Worm (Caenorhabditis elegans) whole organism, young adult: ENCODE measurements around the gene Y7A9D.1.
A peak's percentile ranks its signal among the peaks of the same experiment; 100 is the strongest.

ENCODE experiments used
- B0336.3 ChIP-seq: fragments of 200-800 bp; sonication (Bioruptor generic); IDR thresholded peaks from 2 replicates; pipeline ENCODE4 v1.3.6; 2022; ENCODE audit warnings: missing genetic modification characterization, missing compliant biosample characterization
- F10E7.11 ChIP-seq: sonication (generic microtip); optimal IDR thresholded peaks from 2 replicates; lab custom pipeline; 2017; ENCODE audit warnings: mild to moderate bottlenecking, missing genetic modification characterization, moderate library complexity, missing compliant biosample characterization
- F22D6.2 ChIP-seq: sonication (generic microtip); optimal IDR thresholded peaks from 2 replicates; lab custom pipeline; 2016; ENCODE audit warnings: mild to moderate bottlenecking, missing genetic modification characterization, missing compliant biosample characterization
- F23B12.7 ChIP-seq: sonication (generic microtip); optimal IDR thresholded peaks from 2 replicates; lab custom pipeline; 2017; ENCODE audit warnings: missing genetic modification characterization, mild to moderate bottlenecking, missing compliant biosample characterization, antibody characterized with exemption, moderate library complexity; ENCODE audit not compliant: insufficient read depth
- F33H1.4 ChIP-seq: fragments of 200-800 bp; sonication (Bioruptor generic); IDR thresholded peaks from 2 replicates; pipeline ENCODE4 v1.3.6; 2022; ENCODE audit warnings: missing genetic modification reagents, missing genetic modification characterization, missing compliant biosample characterization
- F37B4.10 ChIP-seq: fragments of 200-800 bp; sonication (Bioruptor generic); IDR thresholded peaks from 2 replicates; pipeline ENCODE4 v1.3.6; 2022; ENCODE audit warnings: missing genetic modification characterization, missing compliant biosample characterization
- atf-7 ChIP-seq: sonication (generic microtip); optimal IDR thresholded peaks from 2 replicates; lab custom pipeline; 2017; ENCODE audit warnings: mild to moderate bottlenecking, missing genetic modification characterization, missing compliant biosample characterization
- attf-5 ChIP-seq: fragments of 200-800 bp; sonication (Bioruptor generic); optimal IDR thresholded peaks from 2 replicates; lab custom pipeline; 2018; ENCODE audit warnings: mild to moderate bottlenecking, missing genetic modification characterization, missing compliant biosample characterization
- ccch-3 ChIP-seq: fragments of 200-800 bp; sonication (Bioruptor generic); optimal IDR thresholded peaks from 2 replicates; lab custom pipeline; 2018; ENCODE audit warnings: mild to moderate bottlenecking, missing genetic modification characterization, missing compliant biosample characterization
- ceh-27 ChIP-seq: fragments of 200-800 bp; sonication (Bioruptor generic); optimal IDR thresholded peaks from 2 replicates; lab custom pipeline; 2018; ENCODE audit warnings: mild to moderate bottlenecking, missing genetic modification characterization, moderate library complexity, missing compliant biosample characterization
- ceh-40 ChIP-seq: fragments of 200-800 bp; sonication (Bioruptor generic); IDR thresholded peaks from 2 replicates; pipeline ENCODE4 v1.3.6; 2022; ENCODE audit warnings: missing genetic modification characterization, missing compliant biosample characterization
- chd-7 ChIP-seq: sonication (generic microtip); optimal IDR thresholded peaks from 2 replicates; lab custom pipeline; 2016; ENCODE audit warnings: mild to moderate bottlenecking, missing genetic modification characterization, moderate library complexity, missing compliant biosample characterization
- efl-1 ChIP-seq: fragments of 150-350 bp; optimal IDR thresholded peaks from 2 replicates; lab custom pipeline; 2014; ENCODE audit warnings: missing biosample characterization, missing genetic modification reagents, missing genetic modification characterization
- egrh-3 ChIP-seq: fragments of 200-800 bp; sonication (Bioruptor generic); IDR thresholded peaks from 2 replicates; pipeline ENCODE4 v1.3.6; 2022; ENCODE audit warnings: missing genetic modification reagents, missing genetic modification characterization, missing compliant biosample characterization
- fkh-3 ChIP-seq: sonication (generic microtip); optimal IDR thresholded peaks from 2 replicates; lab custom pipeline; 2016; ENCODE audit warnings: mild to moderate bottlenecking, missing genetic modification characterization, missing compliant biosample characterization
- lag-1 ChIP-seq: fragments of 200-800 bp; sonication (Bioruptor generic); IDR thresholded peaks from 2 replicates; pipeline ENCODE4 v1.3.6; 2022; ENCODE audit warnings: missing genetic modification reagents, missing genetic modification characterization, missing compliant biosample characterization
- lin-26 ChIP-seq: fragments of 200-800 bp; sonication (Bioruptor generic); IDR thresholded peaks from 2 replicates; pipeline ENCODE4 v1.3.6; 2022; ENCODE audit warnings: missing genetic modification reagents, missing genetic modification characterization, missing compliant biosample characterization
- lin-40 ChIP-seq: sonication (generic microtip); optimal IDR thresholded peaks from 2 replicates; lab custom pipeline; 2016; ENCODE audit warnings: missing genetic modification characterization, mild to moderate bottlenecking, missing compliant biosample characterization, missing genotype, missing genetic modification reagents
- lsl-1 ChIP-seq: fragments of 200-800 bp; sonication (Bioruptor generic); optimal IDR thresholded peaks from 2 replicates; lab custom pipeline; 2018; ENCODE audit warnings: mild to moderate bottlenecking, missing genetic modification characterization, moderate library complexity, missing compliant biosample characterization
- madf-3 ChIP-seq: fragments of 200-800 bp; sonication (Bioruptor generic); IDR thresholded peaks from 2 replicates; pipeline ENCODE4 v1.3.6; 2022; ENCODE audit warnings: missing genetic modification reagents, missing genetic modification characterization, missing compliant biosample characterization
- madf-6 ChIP-seq: fragments of 200-800 bp; sonication (Bioruptor generic); IDR thresholded peaks from 2 replicates; pipeline ENCODE4 v1.3.6; 2022; ENCODE audit warnings: missing genetic modification reagents, missing genetic modification characterization, missing compliant biosample characterization
- mel-28 ChIP-seq: sonication (generic microtip); optimal IDR thresholded peaks from 2 replicates; lab custom pipeline; 2016; ENCODE audit warnings: borderline replicate concordance, mild to moderate bottlenecking, missing genetic modification characterization, missing compliant biosample characterization
- mes-4 ChIP-seq: sonication (generic microtip); optimal IDR thresholded peaks from 2 replicates; lab custom pipeline; 2016; ENCODE audit warnings: missing genotype, missing genetic modification characterization, missing compliant biosample characterization
- rpc-1 ChIP-seq, 2 experiments: fragments of 150-350 bp in 1 of 2; sonication (generic microtip) in 1 of 2; optimal IDR thresholded peaks; 2 replicates each; lab custom pipeline; 2014 to 2018; ENCODE audit warnings: missing biosample characterization in 1 of 2, missing genetic modification characterization in 1 of 2, missing genetic modification reagents in 1 of 2, missing genotype in 1 of 2
- sdz-38 ChIP-seq: sonication (generic microtip); optimal IDR thresholded peaks from 2 replicates; lab custom pipeline; 2016; ENCODE audit warnings: missing genotype, missing genetic modification characterization, missing compliant biosample characterization
- snpc-1.3 ChIP-seq: sonication (generic microtip); optimal IDR thresholded peaks from 2 replicates; lab custom pipeline; 2017; ENCODE audit warnings: missing genetic modification characterization, mild to moderate bottlenecking, missing compliant biosample characterization, antibody characterized with exemption, moderate library complexity, missing genotype, missing genetic modification reagents; ENCODE audit not compliant: insufficient read depth
- snpc-3.4 ChIP-seq: sonication (generic microtip); optimal IDR thresholded peaks from 2 replicates; lab custom pipeline; 2017; ENCODE audit warnings: missing genetic modification characterization, mild to moderate bottlenecking, missing compliant biosample characterization, antibody characterized with exemption, moderate library complexity, missing genotype, missing genetic modification reagents
- somi-1 ChIP-seq: fragments of 200-800 bp; sonication (Bioruptor generic); optimal IDR thresholded peaks from 2 replicates; lab custom pipeline; 2018; ENCODE audit warnings: mild to moderate bottlenecking, missing genetic modification characterization, missing compliant biosample characterization
- sptf-2 ChIP-seq: fragments of 200-800 bp; sonication (Bioruptor generic); optimal IDR thresholded peaks from 2 replicates; lab custom pipeline; 2018; ENCODE audit warnings: mild to moderate bottlenecking, missing genetic modification characterization, missing compliant biosample characterization
- tbx-9 ChIP-seq: sonication (generic microtip); optimal IDR thresholded peaks from 2 replicates; lab custom pipeline; 2016; ENCODE audit warnings: borderline replicate concordance, missing genetic modification characterization, inconsistent platforms, missing compliant biosample characterization
- unc-62 ChIP-seq: fragments of 150-350 bp; optimal IDR thresholded peaks from 2 replicates; lab custom pipeline; 2014; ENCODE audit warnings: missing biosample characterization, missing genetic modification reagents, missing genetic modification characterization
- xnd-1 ChIP-seq: sonication (generic microtip); optimal IDR thresholded peaks from 2 replicates; lab custom pipeline; 2016; ENCODE audit warnings: missing genotype, missing genetic modification reagents, missing genetic modification characterization, missing compliant biosample characterization
- zfh-2 ChIP-seq: fragments of 200-800 bp; sonication (Bioruptor generic); conservative IDR thresholded peaks from 2 replicates; pipeline ENCODE4 v1.3.6; 2022; ENCODE audit warnings: missing genetic modification reagents, missing genetic modification characterization, missing compliant biosample characterization
- ztf-22 ChIP-seq: fragments of 200-800 bp; sonication (Bioruptor generic); optimal IDR thresholded peaks from 2 replicates; lab custom pipeline; 2018; ENCODE audit warnings: mild to moderate bottlenecking, missing genetic modification characterization, moderate library complexity, missing compliant biosample characterization
- ztf-25 ChIP-seq: fragments of 200-800 bp; sonication (Bioruptor generic); IDR thresholded peaks from 2 replicates; pipeline ENCODE4 v1.3.6; 2022; ENCODE audit warnings: missing genetic modification reagents, missing genetic modification characterization, missing compliant biosample characterization
- ztf-28 ChIP-seq: fragments of 200-800 bp; sonication (Bioruptor generic); IDR thresholded peaks from 2 replicates; pipeline ENCODE4 v1.3.6; 2022; ENCODE audit warnings: missing genetic modification reagents, missing genetic modification characterization, missing compliant biosample characterization

The Y7A9D.1 gene

DNA sequence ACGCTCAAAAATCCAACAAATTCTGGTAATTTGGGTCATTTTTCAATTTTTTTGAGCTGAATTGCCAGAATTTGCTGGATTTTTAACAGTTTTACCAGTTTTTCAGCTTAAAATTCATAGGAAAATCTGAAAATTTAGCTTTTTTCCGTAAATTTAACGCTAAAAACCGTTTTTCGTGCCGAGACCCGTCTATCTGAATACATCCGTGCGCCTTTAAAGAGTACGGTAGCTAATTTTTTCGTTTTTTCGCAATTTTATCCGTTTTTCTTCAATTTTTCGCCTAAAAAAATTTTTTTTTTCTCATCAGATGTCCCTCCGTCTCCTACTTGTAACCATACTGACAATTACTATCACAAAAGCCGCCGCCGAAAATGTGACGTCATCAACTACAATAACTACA, 29.7 kb upstream of the Y7A9D.1 start, which contains the start of gene Y65A5A.2 (continued):
- TF ChIP-seq F33H1.4 (GFP tag; lab: Robert Waterston, UW) (peak; percentile 69), sptf-2 (GFP tag; lab: Kevin White, UChicago) (no peak), fkh-3 (tag; lab: Kevin White, UChicago) (no peak), lin-40 (tag; lab: Kevin White, UChicago) (no peak)

DNA sequence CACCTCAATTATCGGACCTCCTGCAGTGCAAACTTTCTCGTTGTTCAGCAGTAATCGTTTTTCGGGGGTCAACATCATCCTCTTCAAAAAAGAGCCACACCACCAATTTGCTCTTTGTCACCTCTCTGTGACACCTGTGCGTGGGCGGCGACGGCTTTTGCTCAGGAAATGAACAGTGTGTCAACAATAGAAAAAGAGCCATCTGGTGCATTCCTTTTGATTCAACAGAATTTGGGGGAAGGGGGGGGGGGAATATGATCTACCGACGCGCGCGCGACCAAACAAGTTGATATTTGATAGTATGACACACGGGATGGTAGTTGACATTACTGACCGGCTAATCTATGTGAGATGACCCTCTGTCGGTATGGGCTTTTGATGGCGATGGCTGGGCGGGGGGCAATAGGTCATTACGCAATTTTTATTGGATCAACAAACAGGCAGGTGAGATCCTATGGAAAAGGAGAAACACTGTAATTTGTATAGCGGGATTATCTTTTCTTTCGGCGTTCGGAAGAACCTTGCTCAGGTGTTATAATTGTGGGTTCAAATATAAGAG, 28.1 kb upstream of the Y7A9D.1 start:
- TF ChIP-seq mes-4 (tag; lab: Kevin White, UChicago) (no peak), F22D6.2 (tag; lab: Kevin White, UChicago) (no peak), somi-1 (GFP tag; lab: Kevin White, UChicago) (no peak), fkh-3 (tag; lab: Kevin White, UChicago) (no peak), ccch-3 (no peak), atf-7 (no peak), rpc-1 (optimal IDR thresholded peaks at IDR 0.05; lab: Kevin White, UChicago) (no peak), rpc-1 (tag; optimal IDR thresholded peaks at IDR 0.05; lab: Kevin White, UChicago) (no peak), lag-1 (GFP tag; lab: Robert Waterston, UW) (no peak), mel-28 (tag; lab: Kevin White, UChicago) (no peak), F37B4.10 (GFP tag; lab: Robert Waterston, UW) (no peak), lsl-1 (GFP tag; lab: Kevin White, UChicago) (no peak), madf-6 (GFP tag; lab: Robert Waterston, UW) (no peak), zfh-2 (GFP tag; lab: Robert Waterston, UW) (no peak), chd-7 (no peak), ztf-28 (GFP tag; lab: Robert Waterston, UW) (no peak), madf-3 (GFP tag; lab: Robert Waterston, UW) (no peak), B0336.3 (GFP tag; lab: Robert Waterston, UW) (no peak)
- TF ChIP-seq, all 124 proteins: peak for 0

DNA sequence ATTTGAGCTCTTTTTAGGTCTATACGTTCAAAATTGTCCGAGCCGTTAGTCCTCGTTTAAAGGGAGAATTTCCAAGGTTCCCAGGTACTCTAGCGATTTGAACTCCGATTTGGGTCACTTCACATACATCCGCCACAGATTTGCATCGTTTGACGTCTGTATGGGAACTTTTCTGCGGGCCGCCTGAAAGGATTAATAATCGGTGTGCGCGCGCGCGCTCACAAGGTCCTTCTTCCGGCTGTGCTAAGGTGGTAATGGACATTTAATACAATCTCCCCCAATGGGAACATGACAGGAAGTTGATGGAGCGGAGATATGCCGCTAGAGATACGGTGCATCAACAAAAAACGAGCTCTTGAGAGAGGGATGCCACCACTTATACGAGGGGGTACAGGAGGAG, 25.8 kb upstream of the Y7A9D.1 start:
- TF ChIP-seq ceh-27 (GFP tag; lab: Kevin White, UChicago) (no peak), egrh-3 (GFP tag; lab: Robert Waterston, UW) (no peak), unc-62 (GFP tag; lab: Kevin White, UChicago) (peak; percentile 46), lsl-1 (GFP tag; lab: Kevin White, UChicago) (no peak)

DNA sequence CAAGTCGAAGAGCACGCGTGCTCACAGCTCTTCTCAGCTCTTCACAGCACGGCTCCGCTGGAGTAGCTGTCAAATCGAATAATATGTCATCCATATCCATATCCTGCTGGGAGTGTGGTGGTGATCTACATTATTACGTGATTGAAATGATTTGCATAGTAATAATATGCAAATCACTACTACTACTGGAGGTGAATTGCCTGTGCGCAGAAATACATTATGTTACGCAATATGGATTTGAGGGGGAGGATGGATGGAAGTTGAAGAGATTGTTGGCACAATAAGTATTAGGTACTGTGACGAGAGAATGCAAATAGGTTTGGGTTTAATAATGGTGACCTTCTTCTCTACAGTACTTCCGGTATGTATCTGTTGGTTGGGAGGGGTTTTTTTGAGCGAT, 21.3 kb upstream of the Y7A9D.1 start:
- TF ChIP-seq ceh-40 (GFP tag; lab: Robert Waterston, UW) (no peak), snpc-1.3 (tag; lab: Kevin White, UChicago) (no peak), tbx-9 (tag; lab: Kevin White, UChicago) (no peak), sdz-38 (no peak), F33H1.4 (GFP tag; lab: Robert Waterston, UW) (no peak), ztf-25 (GFP tag; lab: Robert Waterston, UW) (no peak), xnd-1 (no peak), efl-1 (GFP tag; lab: Kevin White, UChicago) (no peak), snpc-3.4 (tag; lab: Kevin White, UChicago) (no peak), F23B12.7 (tag; lab: Kevin White, UChicago) (no peak), egrh-3 (GFP tag; lab: Robert Waterston, UW) (no peak), ztf-22 (no peak), F10E7.11 (tag; lab: Kevin White, UChicago) (no peak), lin-26 (no peak), attf-5 (GFP tag; lab: Kevin White, UChicago) (no peak)
- TF ChIP-seq, all 124 proteins: peak for 0
